Fruit fly (Drosophila melanogaster) whole organism, embryonic: ENCODE measurements around the gene witty.

Experiments used
- C15 ChIP-seq: fragments of 200-800 bp; sonication (Bioruptor generic); IDR thresholded peaks from 3 replicates; pipeline ENCODE4 v1.3.6; 2022; ENCODE audit warnings: missing biosample characterization, missing genetic modification characterization
- CG11504 ChIP-seq: fragments of 200-800 bp; sonication (Bioruptor generic); optimal IDR thresholded peaks from 3 replicates; lab custom pipeline; 2019; ENCODE audit warnings: missing biosample characterization, mild to moderate bottlenecking, missing genetic modification characterization, moderate library complexity
- CG12104 ChIP-seq: fragments of 200-800 bp; sonication (Bioruptor generic); optimal IDR thresholded peaks from 3 replicates; lab custom pipeline; 2016; ENCODE audit warnings: missing biosample characterization, missing genetic modification characterization
- CG12744 ChIP-seq: fragments of 200-800 bp; sonication (Bioruptor generic); optimal IDR thresholded peaks from 2 replicates; lab custom pipeline; 2016; ENCODE audit warnings: missing biosample characterization, missing genetic modification characterization
- CG13424 ChIP-seq: fragments of 200-800 bp; sonication (Bioruptor generic); optimal IDR thresholded peaks from 2 replicates; lab custom pipeline; 2019; ENCODE audit warnings: missing biosample characterization, mild to moderate bottlenecking, missing genetic modification characterization, moderate library complexity
- CG13775 ChIP-seq: fragments of 200-800 bp; sonication (Bioruptor generic); optimal IDR thresholded peaks from 3 replicates; lab custom pipeline; 2017; ENCODE audit warnings: missing biosample characterization, mild to moderate bottlenecking, missing genetic modification characterization
- CG15011 ChIP-seq: fragments of 200-800 bp; sonication (Bioruptor generic); optimal IDR thresholded peaks from 3 replicates; lab custom pipeline; 2018; ENCODE audit warnings: missing biosample characterization, mild to moderate bottlenecking, missing genetic modification characterization
- CG15479 ChIP-seq: fragments of 200-800 bp; sonication (Bioruptor generic); optimal IDR thresholded peaks from 3 replicates; lab custom pipeline; 2019; ENCODE audit warnings: missing biosample characterization, mild to moderate bottlenecking, missing genetic modification characterization, moderate library complexity
- CG2129 ChIP-seq: fragments of 200-800 bp; sonication (Bioruptor generic); IDR thresholded peaks from 2 replicates; pipeline ENCODE4 v1.3.6; 2022; ENCODE audit warnings: missing biosample characterization, missing genetic modification characterization; ENCODE audit not compliant: partially characterized antibody
- CG30403 ChIP-seq: fragments of 200-800 bp; sonication (Bioruptor generic); optimal IDR thresholded peaks from 3 replicates; lab custom pipeline; 2016; ENCODE audit warnings: missing biosample characterization, missing genetic modification characterization
- CG30431 ChIP-seq: fragments of 200-800 bp; sonication (Bioruptor generic); optimal IDR thresholded peaks from 2 replicates; lab custom pipeline; 2017; ENCODE audit warnings: missing biosample characterization, missing genetic modification characterization
- CG31441 ChIP-seq: fragments of 200-800 bp; sonication (Bioruptor generic); IDR thresholded peaks from 2 replicates; pipeline ENCODE4 v1.3.6; 2022; ENCODE audit warnings: missing biosample characterization, missing genetic modification characterization
- CG32772 ChIP-seq: fragments of 200-800 bp; sonication (Bioruptor generic); IDR thresholded peaks from 2 replicates; pipeline ENCODE4 v1.3.6; 2022; ENCODE audit warnings: missing biosample characterization, missing genetic modification characterization
- CG4617 ChIP-seq: fragments of 200-800 bp; sonication (Bioruptor generic); optimal IDR thresholded peaks from 3 replicates; lab custom pipeline; 2016; ENCODE audit warnings: missing biosample characterization, missing genetic modification characterization, borderline replicate concordance
- CG6654 ChIP-seq: fragments of 200-800 bp; sonication (Bioruptor generic); optimal IDR thresholded peaks from 2 replicates; lab custom pipeline; 2017; ENCODE audit warnings: missing biosample characterization, mild to moderate bottlenecking, missing genetic modification characterization
- CG6683 ChIP-seq: fragments of 200-800 bp; sonication (Bioruptor generic); optimal IDR thresholded peaks from 2 replicates; lab custom pipeline; 2017; ENCODE audit warnings: missing biosample characterization, mild to moderate bottlenecking, missing genetic modification characterization, missing genetic modification reagents
- CG7745 ChIP-seq: fragments of 200-800 bp; sonication (Bioruptor generic); optimal IDR thresholded peaks from 2 replicates; lab custom pipeline; 2018; ENCODE audit warnings: missing biosample characterization, mild to moderate bottlenecking, missing genetic modification characterization, moderate library complexity
- Camta ChIP-seq: fragments of 200-800 bp; sonication (Bioruptor generic); optimal IDR thresholded peaks from 2 replicates; lab custom pipeline; 2016; ENCODE audit warnings: missing biosample characterization, missing genetic modification characterization
- D19A ChIP-seq: fragments of 200-800 bp; optimal IDR thresholded peaks from 3 replicates; lab custom pipeline; 2019; ENCODE audit warnings: missing biosample characterization, mild to moderate bottlenecking, missing genetic modification characterization, moderate library complexity
- Doc2 ChIP-seq: fragments of 200-800 bp; sonication (Bioruptor generic); IDR thresholded peaks from 2 replicates; pipeline ENCODE4 v1.3.6; 2022; ENCODE audit warnings: missing biosample characterization, missing genetic modification characterization
- Hand ChIP-seq: fragments of 200-800 bp; sonication (Bioruptor generic); optimal IDR thresholded peaks from 2 replicates; lab custom pipeline; 2017; ENCODE audit warnings: mild to moderate bottlenecking, missing biosample characterization, missing genetic modification reagents, missing genetic modification characterization
- Kr ChIP-seq: fragments of 200-800 bp; sonication (Bioruptor generic); optimal IDR thresholded peaks from 2 replicates; lab custom pipeline; 2017; ENCODE audit warnings: missing biosample characterization, mild to moderate bottlenecking, missing genetic modification characterization
- Mes4 ChIP-seq: fragments of 200-800 bp; sonication (Bioruptor generic); optimal IDR thresholded peaks from 2 replicates; lab custom pipeline; 2016; ENCODE audit warnings: missing biosample characterization, missing genetic modification characterization
- NC2α ChIP-seq: fragments of 200-800 bp; sonication (Bioruptor generic); optimal IDR thresholded peaks from 2 replicates; lab custom pipeline; 2016; ENCODE audit warnings: missing biosample characterization, missing genetic modification characterization
- NC2β ChIP-seq: fragments of 200-800 bp; sonication (Bioruptor generic); optimal IDR thresholded peaks from 2 replicates; lab custom pipeline; 2016; ENCODE audit warnings: missing biosample characterization, missing genetic modification characterization
- NFAT ChIP-seq: fragments of 200-800 bp; sonication (Bioruptor generic); IDR thresholded peaks from 2 replicates; pipeline ENCODE4 v1.3.6; 2022; ENCODE audit warnings: missing biosample characterization, missing genetic modification characterization
- Nf-YA ChIP-seq: fragments of 200-800 bp; sonication (Bioruptor generic); IDR thresholded peaks from 2 replicates; pipeline ENCODE4 v1.3.6; 2022; ENCODE audit warnings: missing biosample characterization, missing genetic modification characterization
- Nf-YB ChIP-seq: fragments of 200-800 bp; sonication (Bioruptor generic); optimal IDR thresholded peaks from 3 replicates; lab custom pipeline; 2019; ENCODE audit warnings: missing biosample characterization, mild to moderate bottlenecking, missing genetic modification characterization, moderate library complexity
- Oaz ChIP-seq: fragments of 200-800 bp; sonication (Bioruptor generic); IDR thresholded peaks from 2 replicates; pipeline ENCODE4 v1.3.6; 2022; ENCODE audit warnings: missing biosample characterization, missing genetic modification characterization
- Ptx1 ChIP-seq: fragments of 200-800 bp; sonication (Bioruptor generic); IDR thresholded peaks from 2 replicates; pipeline ENCODE4 v1.3.6; 2022; ENCODE audit warnings: missing biosample characterization, missing genetic modification characterization
- aop ChIP-seq: fragments of 200-800 bp; sonication (Bioruptor generic); IDR thresholded peaks from 2 replicates; pipeline ENCODE4 v1.3.6; 2022; ENCODE audit warnings: missing biosample characterization, missing genetic modification characterization
- bigmax ChIP-seq: fragments of 200-800 bp; sonication (Bioruptor generic); optimal IDR thresholded peaks from 2 replicates; lab custom pipeline; 2018; ENCODE audit warnings: missing biosample characterization, mild to moderate bottlenecking, missing genetic modification characterization
- dati ChIP-seq: fragments of 200-800 bp; sonication (Bioruptor generic); IDR thresholded peaks from 2 replicates; pipeline ENCODE4 v1.3.6; 2022; ENCODE audit warnings: missing biosample characterization, missing genetic modification characterization
- dpn ChIP-seq, 2 experiments: fragments of 200-800 bp; sonication (Bioruptor generic); optimal IDR thresholded peaks; 3 replicates each; lab custom pipeline; 2016; ENCODE audit warnings: missing biosample characterization in 2 of 2, missing genetic modification characterization in 2 of 2
- fu2 ChIP-seq: fragments of 200-800 bp; sonication (Bioruptor generic); optimal IDR thresholded peaks from 2 replicates; lab custom pipeline; 2016; ENCODE audit warnings: missing biosample characterization, missing genetic modification characterization
- gt ChIP-seq: fragments of 200-800 bp; sonication (Bioruptor generic); IDR thresholded peaks from 2 replicates; pipeline ENCODE4 v1.3.6; 2022; ENCODE audit warnings: missing biosample characterization, missing genetic modification characterization
- hb ChIP-seq: fragments of 200-800 bp; sonication (Bioruptor generic); IDR thresholded peaks from 3 replicates; pipeline ENCODE4 v1.3.6; 2022; ENCODE audit warnings: missing biosample characterization, missing genetic modification characterization; ENCODE audit not compliant: partially characterized antibody
- hbn ChIP-seq: fragments of 200-800 bp; sonication (Bioruptor generic); IDR thresholded peaks from 2 replicates; pipeline ENCODE4 v1.3.6; 2022; ENCODE audit warnings: missing biosample characterization, missing genetic modification characterization; ENCODE audit not compliant: partially characterized antibody
- kah ChIP-seq: fragments of 200-800 bp; sonication (Bioruptor generic); optimal IDR thresholded peaks from 2 replicates; lab custom pipeline; 2018; ENCODE audit warnings: missing biosample characterization, mild to moderate bottlenecking, missing genetic modification characterization
- nmo ChIP-seq: fragments of 200-800 bp; sonication (Bioruptor generic); optimal IDR thresholded peaks from 2 replicates; lab custom pipeline; 2018; ENCODE audit warnings: missing biosample characterization, mild to moderate bottlenecking, missing genetic modification characterization, moderate library complexity
- ro ChIP-seq: fragments of 200-800 bp; sonication (Bioruptor generic); IDR thresholded peaks from 2 replicates; pipeline ENCODE4 v1.3.6; 2022; ENCODE audit warnings: missing biosample characterization, missing genetic modification characterization
- schlank ChIP-seq: fragments of 200-800 bp; sonication (Bioruptor generic); optimal IDR thresholded peaks from 2 replicates; lab custom pipeline; 2018; ENCODE audit warnings: missing biosample characterization, mild to moderate bottlenecking, missing genetic modification characterization
- sens-2 ChIP-seq: fragments of 200-800 bp; sonication (Bioruptor generic); IDR thresholded peaks from 2 replicates; pipeline ENCODE4 v1.3.6; 2022; ENCODE audit warnings: missing biosample characterization, missing genetic modification characterization
- sima ChIP-seq: fragments of 200-800 bp; sonication (Bioruptor generic); optimal IDR thresholded peaks from 2 replicates; lab custom pipeline; 2016; ENCODE audit warnings: missing biosample characterization, missing genetic modification characterization
- slp2 ChIP-seq: fragments of 200-800 bp; sonication (Bioruptor generic); optimal IDR thresholded peaks from 2 replicates; lab custom pipeline; 2016; ENCODE audit warnings: missing biosample characterization, missing genetic modification characterization
- tin ChIP-seq: fragments of 200-800 bp; sonication (Bioruptor generic); optimal IDR thresholded peaks from 3 replicates; lab custom pipeline; 2016; ENCODE audit warnings: missing biosample characterization, missing genetic modification characterization
- ttk ChIP-seq: fragments of 200-800 bp; sonication (Bioruptor generic); IDR thresholded peaks from 2 replicates; pipeline ENCODE4 v2.1.2; 2022; ENCODE audit warnings: missing biosample characterization, missing genetic modification characterization
- twi ChIP-seq: fragments of 200-800 bp; optimal IDR thresholded peaks from 2 replicates; lab custom pipeline; 2019; ENCODE audit warnings: missing biosample characterization, mild to moderate bottlenecking, missing genetic modification characterization, moderate library complexity
- tx ChIP-seq: fragments of 200-800 bp; sonication (Bioruptor generic); optimal IDR thresholded peaks from 2 replicates; lab custom pipeline; 2016; ENCODE audit warnings: missing biosample characterization, missing genetic modification characterization
- usp ChIP-seq: fragments of >200 bp; optimal IDR thresholded peaks from 2 replicates; lab custom pipeline; 2017; ENCODE audit warnings: missing biosample characterization, missing genetic modification characterization

Gene witty

DNA sequence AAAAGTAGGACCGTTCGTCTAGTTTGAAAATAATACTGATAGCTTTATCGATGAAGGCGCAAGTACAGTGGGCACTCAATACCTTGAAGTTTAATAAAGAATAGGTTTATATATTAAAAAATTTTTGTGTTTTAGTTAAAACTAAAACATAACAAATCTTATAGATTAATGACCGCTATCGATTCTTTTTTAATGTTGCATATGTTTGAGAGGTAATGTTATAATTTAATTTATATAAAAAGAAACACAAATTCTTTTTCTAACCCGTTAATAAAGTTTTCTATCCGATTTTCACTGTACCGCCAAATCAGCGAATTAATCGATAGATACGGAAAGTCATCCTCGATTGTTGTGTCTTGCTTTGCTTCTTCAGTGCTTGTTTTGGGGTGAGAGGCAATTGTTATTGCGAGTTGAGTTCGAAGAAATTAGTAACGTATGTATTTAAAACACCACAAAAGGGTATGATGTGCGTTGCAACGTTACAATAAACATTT is 46.1 kb downstream of the witty start, which contains the start of the genes Dad1 and CG13384 (continued):
- TF ChIP-seq bigmax (GFP tag; lab: Kevin White, UChicago) (no peak), CG4617 (peak; percentile 50), NFAT (GFP tag; lab: Robert Waterston, UW) (peak; percentile 81), CG15479 (peak; percentile 44), gt (GFP tag; lab: Robert Waterston, UW) (peak; percentile 77), Nf-YB (GFP tag; lab: Kevin White, UChicago) (peak; percentile 81), slp2 (GFP tag; lab: Kevin White, UChicago) (no peak), CG13775 (GFP tag; lab: Kevin White, UChicago) (peak; percentile 93), CG32772 (GFP tag; lab: Robert Waterston, UW) (peak; percentile 93), Camta (GFP tag; lab: Kevin White, UChicago) (peak; percentile 56), D19A (peak; percentile 81), C15 (GFP tag; lab: Robert Waterston, UW) (peak; percentile 68; the same call in 1 of the 3 replicates), hbn (GFP tag; lab: Robert Waterston, UW) (no peak; the same call in 1 of the 2 replicates), dati (GFP tag; lab: Robert Waterston, UW) (no peak), ro (peak; percentile 72), CG12744 (GFP tag; lab: Kevin White, UChicago) (peak; percentile 77), kah (GFP tag; lab: Kevin White, UChicago) (peak; percentile 79), ttk (peak; percentile 81), NC2α (GFP tag; lab: Kevin White, UChicago) (peak; percentile 5), sima (GFP tag; lab: Kevin White, UChicago) (no peak), Mes4 (GFP tag; lab: Kevin White, UChicago) (peak; percentile 29), CG13424 (tag; lab: Kevin White, UChicago) (peak; percentile 96), CG7745 (no peak), CG11504 (tag; lab: Kevin White, UChicago) (peak; percentile 89), Ptx1 (GFP tag; lab: Robert Waterston, UW) (peak; percentile 97), Nf-YA (GFP tag; lab: Robert Waterston, UW) (peak; percentile 47; the same call in 1 of the 2 replicates), sens-2 (GFP tag; lab: Robert Waterston, UW) (no peak), CG6683 (GFP tag; lab: Kevin White, UChicago) (peak; percentile 86), CG31441 (peak; percentile 97), Hand (GFP tag; lab: Kevin White, UChicago) (peak; percentile 92), Oaz (GFP tag; lab: Robert Waterston, UW) (peak; percentile 74), nmo (GFP tag; lab: Kevin White, UChicago) (peak; percentile 96), hb (no peak), NC2β (peak; percentile 28), CG15011 (GFP tag; lab: Kevin White, UChicago) (peak; percentile 87), tx (peak; percentile 45), tin (GFP tag; lab: Kevin White, UChicago) (peak; percentile 91), dpn (GFP tag; optimal IDR thresholded peaks at IDR 0.05; lab: Kevin White, UChicago) (peak; percentile 62 to 93), CG12104 (peak; percentile 80), CG30431 (peak; percentile 69), CG2129 (peak; percentile 13; the same call in 1 of the 2 replicates), usp (no peak), Doc2 (GFP tag; lab: Robert Waterston, UW) (0 out of 2 replicates have a peak, but pooled peaks have one; percentile 22), Kr (GFP tag; lab: Kevin White, UChicago) (peak; percentile 65), CG6654 (GFP tag; lab: Kevin White, UChicago) (peak; percentile 63), CG30403 (GFP tag; lab: Kevin White, UChicago) (peak; percentile 96), aop (GFP tag; lab: Robert Waterston, UW) (no peak), schlank (tag; lab: Kevin White, UChicago) (peak; percentile 72), twi (tag; lab: Kevin White, UChicago) (peak; percentile 90), fu2 (GFP tag; lab: Kevin White, UChicago) (peak; percentile 18)
